Fruit fly (Drosophila melanogaster) whole organism, embryonic: ENCODE data around the gene CG32544.

Experiments used
- Antp ChIP-seq: fragments of 200-800 bp; sonication (Bioruptor generic); optimal IDR thresholded peaks from 3 replicates; lab custom pipeline; 2016; ENCODE audit warnings: missing biosample characterization, missing genetic modification characterization
- BEAF-32 ChIP-seq: fragments of 200-800 bp; sonication (Bioruptor generic); optimal IDR thresholded peaks from 3 replicates; lab custom pipeline; 2017; ENCODE audit warnings: missing biosample characterization, missing genetic modification characterization, mild to moderate bottlenecking, moderate library complexity, missing genetic modification reagents
- CG11560 ChIP-seq: fragments of 200-800 bp; sonication (Bioruptor generic); IDR thresholded peaks from 3 replicates; pipeline ENCODE4 v1.3.6; 2022; ENCODE audit warnings: missing biosample characterization, missing genetic modification characterization
- CG12659 ChIP-seq: fragments of 200-800 bp; sonication (Bioruptor generic); optimal IDR thresholded peaks from 3 replicates; lab custom pipeline; 2017; ENCODE audit warnings: mild to moderate bottlenecking, missing biosample characterization, missing genetic modification reagents, missing genetic modification characterization
- CG14441 ChIP-seq: fragments of 200-800 bp; sonication (Bioruptor generic); IDR thresholded peaks from 2 replicates; pipeline ENCODE4 v1.3.6; 2022; ENCODE audit warnings: missing biosample characterization, missing genetic modification characterization
- CG17359 ChIP-seq: fragments of 200-800 bp; sonication (Bioruptor generic); optimal IDR thresholded peaks from 3 replicates; lab custom pipeline; 2018; ENCODE audit warnings: missing biosample characterization, mild to moderate bottlenecking, missing genetic modification characterization, moderate library complexity
- CG17568 ChIP-seq: fragments of 200-800 bp; sonication (Bioruptor generic); optimal IDR thresholded peaks from 2 replicates; lab custom pipeline; 2018; ENCODE audit warnings: missing biosample characterization, mild to moderate bottlenecking, missing genetic modification characterization, moderate library complexity
- CG2712 ChIP-seq: fragments of 200-800 bp; optimal IDR thresholded peaks from 3 replicates; lab custom pipeline; 2019; ENCODE audit warnings: missing biosample characterization, mild to moderate bottlenecking, missing genetic modification characterization, moderate library complexity
- CG30020 ChIP-seq: fragments of 200-800 bp; optimal IDR thresholded peaks from 2 replicates; lab custom pipeline; 2019; ENCODE audit warnings: missing biosample characterization, mild to moderate bottlenecking, missing genetic modification characterization, moderate library complexity
- CG33213 ChIP-seq: fragments of 200-800 bp; sonication (Bioruptor generic); optimal IDR thresholded peaks from 3 replicates; lab custom pipeline; 2016; ENCODE audit warnings: missing biosample characterization, missing genetic modification characterization
- CG3726 ChIP-seq: fragments of 200-800 bp; sonication (Bioruptor generic); IDR thresholded peaks from 3 replicates; pipeline ENCODE4, ENCODE4 v1.3.6; 2022; ENCODE audit warnings: missing biosample characterization, missing genetic modification characterization
- CG6689 ChIP-seq: fragments of 200-800 bp; sonication (Bioruptor generic); IDR thresholded peaks from 2 replicates; pipeline ENCODE4 v1.3.6; 2022; ENCODE audit warnings: missing biosample characterization, missing genetic modification characterization
- CG7357 ChIP-seq: fragments of 200-800 bp; sonication (Bioruptor generic); IDR thresholded peaks from 3 replicates; pipeline ENCODE4 v1.3.6; 2022; ENCODE audit warnings: missing biosample characterization, missing genetic modification characterization
- CG7745 ChIP-seq: fragments of 200-800 bp; sonication (Bioruptor generic); optimal IDR thresholded peaks from 2 replicates; lab custom pipeline; 2018; ENCODE audit warnings: missing biosample characterization, mild to moderate bottlenecking, missing genetic modification characterization, moderate library complexity
- CoRest ChIP-seq: fragments of 200-800 bp; sonication (Bioruptor generic); optimal IDR thresholded peaks from 3 replicates; lab custom pipeline; 2018; ENCODE audit warnings: missing biosample characterization, mild to moderate bottlenecking, missing genetic modification characterization, moderate library complexity
- Dad ChIP-seq: fragments of 200-800 bp; sonication (Bioruptor generic); optimal IDR thresholded peaks from 3 replicates; lab custom pipeline; 2016; ENCODE audit warnings: missing biosample characterization, missing genetic modification characterization
- Dp ChIP-seq: fragments of 200-800 bp; sonication (Bioruptor generic); optimal IDR thresholded peaks from 2 replicates; lab custom pipeline; 2018; ENCODE audit warnings: missing biosample characterization, mild to moderate bottlenecking, missing genetic modification characterization, moderate library complexity
- Eip74EF ChIP-seq, 2 experiments: fragments of 200-800 bp in 1 of 2; fragments of >200 bp in 1 of 2; sonication (Bioruptor generic) in 1 of 2; optimal IDR thresholded peaks; 2 replicates each; lab custom pipeline; 2017 to 2019; ENCODE audit warnings: missing biosample characterization in 2 of 2, missing genetic modification characterization in 2 of 2, mild to moderate bottlenecking in 1 of 2, moderate library complexity in 1 of 2
- HLH4C ChIP-seq: fragments of 200-800 bp; sonication (Bioruptor generic); IDR thresholded peaks from 3 replicates; pipeline ENCODE4 v1.3.6; 2022; ENCODE audit warnings: missing biosample characterization, missing genetic modification characterization; ENCODE audit not compliant: partially characterized antibody
- Myb ChIP-seq: fragments of 200-800 bp; sonication (Bioruptor generic); optimal IDR thresholded peaks from 2 replicates; lab custom pipeline; 2016; ENCODE audit warnings: missing biosample characterization, missing genetic modification characterization
- Ptx1 ChIP-seq: fragments of 200-800 bp; sonication (Bioruptor generic); IDR thresholded peaks from 2 replicates; pipeline ENCODE4 v1.3.6; 2022; ENCODE audit warnings: missing biosample characterization, missing genetic modification characterization
- Rfx ChIP-seq: fragments of 200-800 bp; sonication (Bioruptor generic); IDR thresholded peaks from 2 replicates; pipeline ENCODE4 v1.3.6; 2022; ENCODE audit warnings: missing biosample characterization, missing genetic modification characterization
- Vsx1 ChIP-seq: fragments of 200-800 bp; sonication (Bioruptor generic); optimal IDR thresholded peaks from 2 replicates; lab custom pipeline; 2017; ENCODE audit warnings: missing biosample characterization, mild to moderate bottlenecking, missing genetic modification characterization, missing genetic modification reagents
- Xrp1 ChIP-seq: fragments of 200-800 bp; sonication (Bioruptor generic); IDR thresholded peaks from 2 replicates; pipeline ENCODE4 v1.3.6; 2022; ENCODE audit warnings: missing biosample characterization, missing genetic modification characterization
- YL-1 ChIP-seq: fragments of 200-800 bp; sonication (Bioruptor generic); optimal IDR thresholded peaks from 3 replicates; lab custom pipeline; 2017; ENCODE audit warnings: missing biosample characterization, mild to moderate bottlenecking, missing genetic modification characterization
- gcm ChIP-seq: fragments of 200-800 bp; sonication (Bioruptor generic); optimal IDR thresholded peaks from 2 replicates; lab custom pipeline; 2019; ENCODE audit warnings: missing biosample characterization, mild to moderate bottlenecking, missing genetic modification characterization, moderate library complexity
- hb ChIP-seq: fragments of 200-800 bp; sonication (Bioruptor generic); IDR thresholded peaks from 3 replicates; pipeline ENCODE4 v1.3.6; 2022; ENCODE audit warnings: missing biosample characterization, missing genetic modification characterization; ENCODE audit not compliant: partially characterized antibody
- hkb ChIP-seq, 2 experiments: fragments of 200-800 bp in 1 of 2; fragments of >200 bp in 1 of 2; sonication (Bioruptor generic) in 1 of 2; IDR thresholded peaks in 1 of 2; optimal IDR thresholded peaks in 1 of 2; 2 replicates each; pipeline versions ENCODE4 v1.3.6 to Lab custom; 2017 to 2022; ENCODE audit warnings: missing biosample characterization in 1 of 2, missing genetic modification characterization in 1 of 2
- klu ChIP-seq: fragments of 200-800 bp; sonication (Bioruptor generic); IDR thresholded peaks from 2 replicates; pipeline ENCODE4 v1.3.6; 2022; ENCODE audit warnings: missing biosample characterization, missing genetic modification characterization
- knrl ChIP-seq: fragments of 200-800 bp; sonication (Bioruptor generic); IDR thresholded peaks from 3 replicates; pipeline ENCODE4 v1.3.6; 2022; ENCODE audit warnings: missing biosample characterization, missing genetic modification characterization; ENCODE audit not compliant: partially characterized antibody
- lilli ChIP-seq: fragments of 200-800 bp; sonication (Bioruptor generic); optimal IDR thresholded peaks from 3 replicates; lab custom pipeline; 2016; ENCODE audit warnings: missing biosample characterization, missing genetic modification characterization
- mam ChIP-seq: fragments of 200-800 bp; sonication (Bioruptor generic); optimal IDR thresholded peaks from 3 replicates; lab custom pipeline; 2016; ENCODE audit warnings: missing biosample characterization, missing genetic modification characterization
- phol ChIP-seq: fragments of 200-800 bp; sonication (Bioruptor generic); optimal IDR thresholded peaks from 3 replicates; lab custom pipeline; 2018; ENCODE audit warnings: missing biosample characterization, mild to moderate bottlenecking, missing genetic modification characterization, moderate library complexity
- psq ChIP-seq: fragments of 200-800 bp; sonication (Bioruptor generic); optimal IDR thresholded peaks from 2 replicates; lab custom pipeline; 2017; ENCODE audit warnings: missing biosample characterization, missing genetic modification characterization
- ranshi ChIP-seq: fragments of 200-800 bp; sonication (Bioruptor generic); IDR thresholded peaks from 2 replicates; pipeline ENCODE4 v1.3.6; 2022; ENCODE audit warnings: missing biosample characterization, missing genetic modification characterization
- row ChIP-seq: fragments of 200-800 bp; sonication (Bioruptor generic); IDR thresholded peaks from 3 replicates; pipeline ENCODE4 v1.3.6; 2022; ENCODE audit warnings: missing biosample characterization, missing genetic modification characterization
- sens ChIP-seq: fragments of 200-800 bp; sonication (Bioruptor generic); peaks from one replicate; lab custom pipeline; 2016; ENCODE audit warnings: missing biosample characterization, missing genetic modification characterization
- sisA ChIP-seq: fragments of 200-800 bp; sonication (Bioruptor generic); IDR thresholded peaks from 2 replicates; pipeline ENCODE4 v1.3.6; 2022; ENCODE audit warnings: missing biosample characterization, missing genetic modification characterization
- stwl ChIP-seq: fragments of 200-800 bp; sonication (Bioruptor generic); optimal IDR thresholded peaks from 3 replicates; lab custom pipeline; 2018; ENCODE audit warnings: missing biosample characterization, mild to moderate bottlenecking, missing genetic modification characterization, moderate library complexity
- trem ChIP-seq: fragments of 200-800 bp; optimal IDR thresholded peaks from 3 replicates; lab custom pipeline; 2019; ENCODE audit warnings: missing biosample characterization, mild to moderate bottlenecking, missing genetic modification characterization, moderate library complexity
- zen2 ChIP-seq: fragments of 200-800 bp; sonication (Bioruptor generic); IDR thresholded peaks from 3 replicates; pipeline ENCODE4 v1.3.6; 2022; ENCODE audit warnings: missing biosample characterization, missing genetic modification characterization; ENCODE audit not compliant: partially characterized antibody

The CG32544 gene

DNA sequence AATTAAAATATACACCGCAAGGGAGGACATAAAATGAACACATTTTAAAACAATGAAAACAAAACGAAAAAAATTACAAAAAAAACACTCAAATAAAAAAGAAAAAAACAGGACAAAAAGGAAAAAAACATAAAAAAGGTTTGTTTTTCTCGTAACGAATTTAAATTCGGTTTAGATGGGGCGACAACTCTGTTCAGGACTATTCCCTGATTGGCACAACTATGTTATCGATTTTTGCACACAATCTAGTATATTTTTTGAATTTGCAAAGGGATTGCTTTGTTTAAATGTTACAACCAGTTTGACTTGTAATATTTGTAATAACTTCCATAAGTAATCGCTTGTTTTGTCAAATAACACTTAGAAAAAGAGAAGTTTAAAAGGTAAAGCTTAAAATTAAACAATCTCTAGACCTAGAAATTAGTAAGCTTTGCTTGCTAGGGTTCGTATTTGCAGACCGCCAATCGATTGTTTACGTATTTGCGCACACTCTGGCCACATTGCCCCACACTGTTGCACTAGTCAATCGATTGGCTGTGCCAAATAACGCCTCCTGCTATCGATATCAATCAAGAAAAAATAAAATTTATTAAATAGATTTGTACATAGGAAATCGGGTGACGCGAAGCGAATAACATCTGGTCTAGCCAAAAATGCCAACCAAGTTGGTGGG lies 24.1 kb downstream of the CG32544 start, which contains the start of gene CG7332 (continued):
- TF ChIP-seq CG2712 (peak; percentile 14), klu (GFP tag; lab: Robert Waterston, UW) (no peak), BEAF-32 (GFP tag; lab: Kevin White, UChicago) (peak; percentile 72), Eip74EF (GFP tag; optimal IDR thresholded peaks at IDR 0.05; lab: Kevin White, UChicago) (no peak), CG33213 (peak; percentile 17), CG11560 (tag; lab: Robert Waterston, UW) (peak; percentile 79; the same call in 2 of the 3 replicates), phol (tag; lab: Kevin White, UChicago) (peak; percentile 23), CG7745 (no peak), sens (peak; percentile 63), Dp (GFP tag; lab: Kevin White, UChicago) (peak; percentile 67), mam (peak; percentile 10), psq (no peak), Xrp1 (GFP tag; lab: Robert Waterston, UW) (0 out of 2 replicates have a peak, but pooled peaks have one; percentile 33), CG14441 (no peak), Ptx1 (GFP tag; lab: Robert Waterston, UW) (peak; percentile 28; the same call in 1 of the 2 replicates), CG6689 (GFP tag; lab: Robert Waterston, UW) (peak; percentile 24; the same call in 1 of the 2 replicates), hb (peak; percentile 60; the same call in 1 of the 3 replicates), Vsx1 (GFP tag; lab: Kevin White, UChicago) (no peak), CG12659 (GFP tag; lab: Kevin White, UChicago) (peak; percentile 39), YL-1 (GFP tag; lab: Kevin White, UChicago) (peak; percentile 37), Myb (peak; percentile 46), Antp (GFP tag; lab: Kevin White, UChicago) (no peak), sisA (GFP tag; lab: Robert Waterston, UW) (no peak), gcm (GFP tag; lab: Kevin White, UChicago) (no peak), HLH4C (GFP tag; lab: Robert Waterston, UW) (peak; percentile 76), CG17359 (tag; lab: Kevin White, UChicago) (peak; percentile 25), hkb (optimal IDR thresholded peaks at IDR 0.05; lab: Kevin White, UChicago) (no peak), hkb (GFP tag; IDR thresholded peaks at IDR 0.05; lab: Robert Waterston, UW) (peak; percentile 50), stwl (tag; lab: Kevin White, UChicago) (peak; percentile 66), trem (tag; lab: Kevin White, UChicago) (peak; percentile 14), CG30020 (tag; lab: Kevin White, UChicago) (peak; percentile 21), CG7357 (GFP tag; lab: Robert Waterston, UW) (no peak), zen2 (GFP tag; lab: Robert Waterston, UW) (no peak), ranshi (GFP tag; lab: Robert Waterston, UW) (0 out of 2 replicates have a peak, but pooled peaks have one; percentile 23), Dad (GFP tag; lab: Kevin White, UChicago) (no peak), lilli (GFP tag; lab: Kevin White, UChicago) (peak; percentile 8), knrl (GFP tag; lab: Robert Waterston, UW) (peak; percentile 66), CoRest (tag; lab: Kevin White, UChicago) (peak; percentile 13), Rfx (GFP tag; lab: Robert Waterston, UW) (0 out of 2 replicates have a peak, but pooled peaks have one; percentile 9), CG3726 (GFP tag; lab: Robert Waterston, UW) (no peak), CG17568 (GFP tag; lab: Kevin White, UChicago) (no peak), row (GFP tag; lab: Robert Waterston, UW) (peak; percentile 29; the same call in 1 of the 3 replicates)
